Fruit fly (Drosophila melanogaster): ENCODE results near the gene FER.

FER gene

DNA sequence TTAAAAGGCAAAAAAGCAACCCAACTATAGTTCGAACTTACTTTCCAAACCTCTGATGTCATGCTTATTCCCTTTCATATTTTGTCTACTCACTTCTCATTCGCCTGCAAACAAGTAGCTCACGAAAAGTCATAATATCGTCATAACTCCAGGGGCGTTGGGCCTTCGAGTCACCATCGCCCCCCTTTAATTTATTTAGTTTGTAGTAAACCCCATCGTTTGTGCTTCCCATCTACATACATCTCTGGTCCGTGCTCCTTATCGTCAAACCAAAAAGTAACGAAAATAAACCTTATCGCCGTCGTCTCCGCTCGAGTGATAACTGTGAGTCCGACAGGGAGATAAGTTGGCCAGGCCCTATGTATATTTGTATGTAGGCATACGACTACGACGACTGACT lies 34.6 kb upstream of the FER start (continued):
- TF ChIP-seq CG6689 (GFP tag; IDR thresholded peaks at IDR 0.05) (no peak), org-1 (GFP tag; optimal IDR thresholded peaks at IDR 0.05) (no peak), gro (GFP tag; optimal IDR thresholded peaks at IDR 0.05) (peak; percentile 69), CG17385 (GFP tag; optimal IDR thresholded peaks at IDR 0.05) (peak; percentile 60), fd64A (GFP tag; optimal IDR thresholded peaks at IDR 0.05) (peak; percentile 58), CG2120 (GFP tag; optimal IDR thresholded peaks at IDR 0.05) (peak; percentile 93), tx (GFP tag; optimal IDR thresholded peaks at IDR 0.05) (peak; percentile 29), CG1529 (GFP tag; optimal IDR thresholded peaks at IDR 0.05) (peak; percentile 27), CG18599 (GFP tag; optimal IDR thresholded peaks at IDR 0.05) (peak; percentile 94), CG15514 (GFP tag; optimal IDR thresholded peaks at IDR 0.05) (peak; percentile 81), abd-A (tag; optimal IDR thresholded peaks at IDR 0.05) (no peak), Max (GFP tag; optimal IDR thresholded peaks at IDR 0.05) (peak; percentile 6), CG1603 (tag; optimal IDR thresholded peaks at IDR 0.05) (peak; percentile 52), ATbp (GFP tag; optimal IDR thresholded peaks at IDR 0.05) (peak; percentile 45), CG4404 (GFP tag; IDR thresholded peaks at IDR 0.05) (no peak), D19B (GFP tag; optimal IDR thresholded peaks at IDR 0.05) (peak; percentile 52), Dip3 (GFP tag; optimal IDR thresholded peaks at IDR 0.05) (peak; percentile 66), CG6813 (GFP tag; optimal IDR thresholded peaks at IDR 0.05) (peak; percentile 8), CG13894 (tag; optimal IDR thresholded peaks at IDR 0.05) (peak; percentile 92), Rx (GFP tag; IDR thresholded peaks at IDR 0.05) (0 out of 2 replicates have a peak, but pooled peaks have one; percentile 17), knrl (GFP tag; IDR thresholded peaks at IDR 0.05; ENCODE audit: partially characterized antibody) (no peak), Camta (GFP tag; optimal IDR thresholded peaks at IDR 0.05) (peak; percentile 31), sob (GFP tag; IDR thresholded peaks at IDR 0.05) (peak; percentile 77), bcd (GFP tag; optimal IDR thresholded peaks at IDR 0.05) (peak; percentile 52), crc (GFP tag; optimal IDR thresholded peaks at IDR 0.05) (peak; percentile 48), Doc2 (GFP tag; IDR thresholded peaks at IDR 0.05) (no peak), CG11456 (GFP tag; IDR thresholded peaks at IDR 0.05) (peak; percentile 79), dan (GFP tag; IDR thresholded peaks at IDR 0.05) (no peak), CG31365 (tag; optimal IDR thresholded peaks at IDR 0.05) (peak; percentile 54), aop (GFP tag; IDR thresholded peaks at IDR 0.05) (no peak), ase (GFP tag; IDR thresholded peaks at IDR 0.05) (peak; percentile 47; the same call in 1 of the 3 replicates), CG14050 (GFP tag; IDR thresholded peaks at IDR 0.05) (peak; percentile 39; the same call in 1 of the 3 replicates), CG3847 (GFP tag; IDR thresholded peaks at IDR 0.05) (peak; percentile 74), onecut (GFP tag; IDR thresholded peaks at IDR 0.05) (peak; percentile 74), Vsx1 (GFP tag; optimal IDR thresholded peaks at IDR 0.05) (peak; percentile 35), CG10267 (tag; optimal IDR thresholded peaks at IDR 0.05) (peak; percentile 38), Fer1 (GFP tag; optimal IDR thresholded peaks at IDR 0.05) (peak; percentile 87), CG2875 (GFP tag; optimal IDR thresholded peaks at IDR 0.05) (no peak), CG13775 (GFP tag; optimal IDR thresholded peaks at IDR 0.05) (peak; percentile 28), CG11093 (GFP tag; IDR thresholded peaks at IDR 0.05) (peak; percentile 28; the same call in 1 of the 3 replicates), CG31224 (GFP tag; IDR thresholded peaks at IDR 0.05) (peak; percentile 31; the same call in 1 of the 2 replicates), CG12299 (tag; optimal IDR thresholded peaks at IDR 0.05) (peak; percentile 5), ken (GFP tag; IDR thresholded peaks at IDR 0.05) (peak; percentile 58; the same call in 1 of the 3 replicates), HmgZ (tag; optimal IDR thresholded peaks at IDR 0.05) (peak; percentile 90), dmrt99B (tag; optimal IDR thresholded peaks at IDR 0.05) (peak; percentile 71), CG9932 (GFP tag; IDR thresholded peaks at IDR 0.05) (peak; percentile 86), gem (tag; optimal IDR thresholded peaks at IDR 0.05) (peak; percentile 63), Meics (GFP tag; optimal IDR thresholded peaks at IDR 0.05) (peak; percentile 85), CG15696 (tag; optimal IDR thresholded peaks at IDR 0.05) (peak; percentile 58), CG7963 (GFP tag; IDR thresholded peaks at IDR 0.05; ENCODE audit: partially characterized antibody) (no peak)

Measured in whole organism, embryonic.